Fruit fly (Drosophila melanogaster) whole organism, embryonic: ENCODE data around the gene CG10802.

ENCODE experiments used
- Atf-2 ChIP-seq: fragments of 200-800 bp; sonication (Bioruptor generic); optimal IDR thresholded peaks from 2 replicates; lab custom pipeline; 2016; ENCODE audit warnings: missing biosample characterization, missing genetic modification characterization
- Atf6 ChIP-seq: fragments of 200-800 bp; sonication (Bioruptor generic); IDR thresholded peaks from 2 replicates; pipeline ENCODE4 v1.3.6; 2022; ENCODE audit warnings: missing biosample characterization, missing genetic modification characterization
- Bdp1 ChIP-seq: fragments of 200-800 bp; sonication (Bioruptor generic); optimal IDR thresholded peaks from 3 replicates; lab custom pipeline; 2016; ENCODE audit warnings: missing biosample characterization, missing genetic modification characterization
- CG10267 ChIP-seq: fragments of 200-800 bp; sonication (Bioruptor generic); optimal IDR thresholded peaks from 2 replicates; lab custom pipeline; 2018; ENCODE audit warnings: missing biosample characterization, mild to moderate bottlenecking, missing genetic modification characterization, moderate library complexity
- CG10321 ChIP-seq: fragments of 200-800 bp; sonication (Bioruptor generic); IDR thresholded peaks from 2 replicates; pipeline ENCODE4 v1.3.6; 2022; ENCODE audit warnings: missing biosample characterization, missing genetic modification characterization
- CG10654 ChIP-seq: fragments of 200-800 bp; sonication (Bioruptor generic); optimal IDR thresholded peaks from 2 replicates; lab custom pipeline; 2016; ENCODE audit warnings: missing biosample characterization, missing genetic modification characterization
- CG11093 ChIP-seq: fragments of 200-800 bp; sonication (Bioruptor generic); IDR thresholded peaks from 3 replicates; pipeline ENCODE4 v1.3.6; 2022; ENCODE audit warnings: missing biosample characterization, missing genetic modification characterization
- CG11560 ChIP-seq: fragments of 200-800 bp; sonication (Bioruptor generic); IDR thresholded peaks from 3 replicates; pipeline ENCODE4 v1.3.6; 2022; ENCODE audit warnings: missing biosample characterization, missing genetic modification characterization
- CG12071 ChIP-seq: fragments of 200-800 bp; sonication (Bioruptor generic); optimal IDR thresholded peaks from 3 replicates; lab custom pipeline; 2018; ENCODE audit warnings: missing biosample characterization, mild to moderate bottlenecking, missing genetic modification characterization
- CG12659 ChIP-seq: fragments of 200-800 bp; sonication (Bioruptor generic); optimal IDR thresholded peaks from 3 replicates; lab custom pipeline; 2017; ENCODE audit warnings: mild to moderate bottlenecking, missing biosample characterization, missing genetic modification reagents, missing genetic modification characterization
- CG13296 ChIP-seq: fragments of 200-800 bp; sonication (Bioruptor generic); optimal IDR thresholded peaks from 3 replicates; lab custom pipeline; 2018; ENCODE audit warnings: missing biosample characterization, mild to moderate bottlenecking, missing genetic modification characterization
- CG13624 ChIP-seq: fragments of 200-800 bp; sonication (Bioruptor generic); optimal IDR thresholded peaks from 2 replicates; lab custom pipeline; 2016; ENCODE audit warnings: missing biosample characterization, missing genetic modification characterization
- CG14860 ChIP-seq: fragments of 200-800 bp; sonication (Bioruptor generic); IDR thresholded peaks from 3 replicates; pipeline ENCODE4 v1.3.6; 2022; ENCODE audit warnings: missing biosample characterization, missing genetic modification characterization; ENCODE audit not compliant: partially characterized antibody
- CG15514 ChIP-seq: fragments of 200-800 bp; sonication (Bioruptor generic); optimal IDR thresholded peaks from 3 replicates; lab custom pipeline; 2017; ENCODE audit warnings: missing biosample characterization, missing genetic modification characterization, mild to moderate bottlenecking, moderate library complexity, missing genetic modification reagents
- CG1603 ChIP-seq: fragments of 200-800 bp; sonication (Bioruptor generic); optimal IDR thresholded peaks from 2 replicates; lab custom pipeline; 2019; ENCODE audit warnings: missing biosample characterization, mild to moderate bottlenecking, missing genetic modification characterization, moderate library complexity
- CG31224 ChIP-seq: fragments of 200-800 bp; sonication (Bioruptor generic); IDR thresholded peaks from 2 replicates; pipeline ENCODE4 v1.3.6; 2022; ENCODE audit warnings: missing biosample characterization, missing genetic modification characterization
- CG3163 ChIP-seq: fragments of 200-800 bp; sonication (Bioruptor generic); optimal IDR thresholded peaks from 3 replicates; lab custom pipeline; 2016; ENCODE audit warnings: missing biosample characterization, missing genetic modification characterization
- CG34422 ChIP-seq: fragments of 200-800 bp; sonication (Bioruptor generic); IDR thresholded peaks from 3 replicates; pipeline ENCODE4 v1.3.6; 2022; ENCODE audit warnings: missing biosample characterization, missing genetic modification characterization
- CG3726 ChIP-seq: fragments of 200-800 bp; sonication (Bioruptor generic); IDR thresholded peaks from 3 replicates; pipeline ENCODE4, ENCODE4 v1.3.6; 2022; ENCODE audit warnings: missing biosample characterization, missing genetic modification characterization
- CG4854 ChIP-seq: fragments of 200-800 bp; sonication (Bioruptor generic); optimal IDR thresholded peaks from 2 replicates; lab custom pipeline; 2016; ENCODE audit warnings: missing biosample characterization, missing genetic modification characterization, inconsistent platforms
- CG5180 ChIP-seq: fragments of 200-800 bp; sonication (Bioruptor generic); optimal IDR thresholded peaks from 3 replicates; lab custom pipeline; 2017; ENCODE audit warnings: missing biosample characterization, missing genetic modification characterization, mild to moderate bottlenecking, moderate library complexity, missing genetic modification reagents
- CG6689 ChIP-seq: fragments of 200-800 bp; sonication (Bioruptor generic); IDR thresholded peaks from 2 replicates; pipeline ENCODE4 v1.3.6; 2022; ENCODE audit warnings: missing biosample characterization, missing genetic modification characterization
- CG6791 ChIP-seq: fragments of 200-800 bp; sonication (Bioruptor generic); IDR thresholded peaks from 3 replicates; pipeline ENCODE4 v1.3.6; 2022; ENCODE audit warnings: missing biosample characterization, missing genetic modification characterization; ENCODE audit not compliant: partially characterized antibody
- CG8924 ChIP-seq: fragments of 200-800 bp; optimal IDR thresholded peaks from 3 replicates; lab custom pipeline; 2019; ENCODE audit warnings: missing biosample characterization, mild to moderate bottlenecking, missing genetic modification characterization, moderate library complexity
- Drgx ChIP-seq: fragments of 200-800 bp; sonication (Bioruptor generic); IDR thresholded peaks from 2 replicates; pipeline ENCODE4 v1.3.6; 2022; ENCODE audit warnings: missing biosample characterization, missing genetic modification characterization
- Ets65A ChIP-seq: fragments of 200-800 bp; sonication (Bioruptor generic); peaks from one replicate; lab custom pipeline; 2016; ENCODE audit warnings: missing biosample characterization, missing genetic modification characterization
- Gug ChIP-seq: fragments of 200-800 bp; sonication (Bioruptor generic); IDR thresholded peaks from 4 replicates; pipeline ENCODE4 v1.3.6; 2022; ENCODE audit warnings: missing biosample characterization, missing genetic modification characterization
- Hey ChIP-seq: fragments of 200-800 bp; sonication (Bioruptor generic); optimal IDR thresholded peaks from 3 replicates; lab custom pipeline; 2018; ENCODE audit warnings: missing biosample characterization, mild to moderate bottlenecking, missing genetic modification characterization
- Lpt ChIP-seq: fragments of >200 bp; optimal IDR thresholded peaks from 2 replicates; lab custom pipeline; 2018; ENCODE audit warnings: missing biosample characterization, missing genetic modification characterization
- Med ChIP-seq: fragments of 200-800 bp; sonication (Bioruptor generic); peaks from one replicate; lab custom pipeline; 2016; ENCODE audit warnings: missing biosample characterization, missing genetic modification characterization, mild to moderate bottlenecking, inconsistent platforms, moderate library complexity
- Mes4 ChIP-seq: fragments of 200-800 bp; sonication (Bioruptor generic); optimal IDR thresholded peaks from 2 replicates; lab custom pipeline; 2016; ENCODE audit warnings: missing biosample characterization, missing genetic modification characterization
- Oaz ChIP-seq: fragments of 200-800 bp; sonication (Bioruptor generic); IDR thresholded peaks from 2 replicates; pipeline ENCODE4 v1.3.6; 2022; ENCODE audit warnings: missing biosample characterization, missing genetic modification characterization
- Poxn ChIP-seq: fragments of 200-800 bp; sonication (Bioruptor generic); IDR thresholded peaks from 2 replicates; pipeline ENCODE4 v1.3.6; 2022; ENCODE audit warnings: missing biosample characterization, missing genetic modification characterization
- Spps ChIP-seq: fragments of 200-800 bp; sonication (Bioruptor generic); optimal IDR thresholded peaks from 2 replicates; lab custom pipeline; 2018; ENCODE audit warnings: missing biosample characterization, mild to moderate bottlenecking, missing genetic modification characterization
- ara ChIP-seq: fragments of 200-800 bp; sonication (Bioruptor generic); IDR thresholded peaks from 2 replicates; pipeline ENCODE4 v1.3.6; 2022; ENCODE audit warnings: missing biosample characterization, missing genetic modification characterization
- ash1 ChIP-seq: fragments of 200-800 bp; sonication (Bioruptor generic); optimal IDR thresholded peaks from 2 replicates; lab custom pipeline; 2018; ENCODE audit warnings: missing biosample characterization, mild to moderate bottlenecking, missing genetic modification characterization
- ci ChIP-seq: fragments of 200-800 bp; sonication (Bioruptor generic); IDR thresholded peaks from 3 replicates; pipeline ENCODE4 v1.3.6; 2022; ENCODE audit warnings: missing biosample characterization, missing genetic modification characterization
- ems ChIP-seq: fragments of 200-800 bp; sonication (Bioruptor generic); optimal IDR thresholded peaks from 3 replicates; lab custom pipeline; 2016; ENCODE audit warnings: missing biosample characterization, missing genetic modification characterization
- ewg ChIP-seq: fragments of 200-800 bp; sonication (Bioruptor generic); optimal IDR thresholded peaks from 3 replicates; lab custom pipeline; 2017; ENCODE audit warnings: mild to moderate bottlenecking, missing biosample characterization, missing genetic modification reagents, missing genetic modification characterization
- fu2 ChIP-seq: fragments of 200-800 bp; sonication (Bioruptor generic); optimal IDR thresholded peaks from 2 replicates; lab custom pipeline; 2016; ENCODE audit warnings: missing biosample characterization, missing genetic modification characterization
- gcm ChIP-seq: fragments of 200-800 bp; sonication (Bioruptor generic); optimal IDR thresholded peaks from 2 replicates; lab custom pipeline; 2019; ENCODE audit warnings: missing biosample characterization, mild to moderate bottlenecking, missing genetic modification characterization, moderate library complexity
- inv ChIP-seq: fragments of 200-800 bp; sonication (Bioruptor generic); IDR thresholded peaks from 2 replicates; pipeline ENCODE4 v1.3.6; 2022; ENCODE audit warnings: missing biosample characterization, missing genetic modification characterization; ENCODE audit not compliant: partially characterized antibody
- kni ChIP-seq: fragments of 200-800 bp; sonication (Bioruptor generic); optimal IDR thresholded peaks from 3 replicates; lab custom pipeline; 2017; ENCODE audit warnings: mild to moderate bottlenecking, missing biosample characterization, missing genetic modification reagents, missing genetic modification characterization
- nom ChIP-seq: fragments of 200-800 bp; sonication (Bioruptor generic); optimal IDR thresholded peaks from 2 replicates; lab custom pipeline; 2017; ENCODE audit warnings: missing biosample characterization, missing genetic modification characterization, mild to moderate bottlenecking, moderate library complexity, missing genetic modification reagents
- oc ChIP-seq: fragments of 200-800 bp; sonication (Bioruptor generic); optimal IDR thresholded peaks from 2 replicates; lab custom pipeline; 2018; ENCODE audit warnings: missing biosample characterization, mild to moderate bottlenecking, missing genetic modification characterization, moderate library complexity
- stc ChIP-seq: fragments of 200-800 bp; sonication (Bioruptor generic); IDR thresholded peaks from 2 replicates; pipeline ENCODE4 v1.3.6; 2022; ENCODE audit warnings: missing biosample characterization, missing genetic modification characterization
- stwl ChIP-seq: fragments of 200-800 bp; sonication (Bioruptor generic); optimal IDR thresholded peaks from 3 replicates; lab custom pipeline; 2018; ENCODE audit warnings: missing biosample characterization, mild to moderate bottlenecking, missing genetic modification characterization, moderate library complexity
- unpg ChIP-seq: fragments of 200-800 bp; sonication (Bioruptor generic); optimal IDR thresholded peaks from 3 replicates; lab custom pipeline; 2018; ENCODE audit warnings: missing biosample characterization, mild to moderate bottlenecking, missing genetic modification characterization, moderate library complexity

Gene CG10802

dm6 chrX:3482119-3483014, at the start of gene CG10802, which contains the start of gene CG10804 (continued):
- no peak for TF ChIP-seq CG12071 (GFP tag; lab: Kevin White, UChicago)
- peak; percentile 71 for TF ChIP-seq Bdp1
- peak; percentile 79 for TF ChIP-seq ewg (GFP tag; lab: Kevin White, UChicago)
- peak; percentile 53; the same call in 1 of the 2 replicates for TF ChIP-seq Poxn (GFP tag; lab: Robert Waterston, UW)
- 0 out of 2 replicates have a peak, but pooled peaks have one; percentile 9 for TF ChIP-seq CG10321
- peak; percentile 99 for TF ChIP-seq CG15514 (GFP tag; lab: Kevin White, UChicago)
- TF ChIP-seq CG3163 (GFP tag; lab: Kevin White, UChicago) = peak; percentile 58
- peak; percentile 83 for TF ChIP-seq ems (GFP tag; lab: Kevin White, UChicago)
- peak; percentile 63 for TF ChIP-seq CG8924 (tag; lab: Kevin White, UChicago)
- TF ChIP-seq CG31224 = peak; percentile 71
- no peak for TF ChIP-seq CG5180 (GFP tag; lab: Kevin White, UChicago)
- no peak for TF ChIP-seq Lpt
- peak; percentile 42 for TF ChIP-seq Drgx (GFP tag; lab: Robert Waterston, UW)
- peak; percentile 77 for TF ChIP-seq stwl (tag; lab: Kevin White, UChicago)
- TF ChIP-seq fu2 (GFP tag; lab: Kevin White, UChicago) = peak; percentile 74
- peak; percentile 57; the same call in 2 of the 3 replicates for TF ChIP-seq CG14860 (GFP tag; lab: Robert Waterston, UW)
- no peak for TF ChIP-seq oc (tag; lab: Kevin White, UChicago)
- TF ChIP-seq CG10267 (tag; lab: Kevin White, UChicago) = peak; percentile 67
- no peak for TF ChIP-seq gcm (GFP tag; lab: Kevin White, UChicago)
- TF ChIP-seq Oaz (GFP tag; lab: Robert Waterston, UW) = peak; percentile 68
- peak; percentile 84 for TF ChIP-seq CG13624
- TF ChIP-seq Hey = no peak
- TF ChIP-seq ara (GFP tag; lab: Robert Waterston, UW) = peak; percentile 85
- TF ChIP-seq Mes4 (GFP tag; lab: Kevin White, UChicago) = peak; percentile 66
- TF ChIP-seq Atf6 (GFP tag; lab: Robert Waterston, UW) = peak; percentile 81
- peak; percentile 75 for TF ChIP-seq Atf-2 (GFP tag; lab: Kevin White, UChicago)
- peak; percentile 68; the same call in 2 of the 3 replicates for TF ChIP-seq CG11560 (tag; lab: Robert Waterston, UW)
- peak; percentile 55 for TF ChIP-seq ci (GFP tag; lab: Robert Waterston, UW)
- TF ChIP-seq CG12659 = peak; percentile 82
- peak; percentile 46 for TF ChIP-seq CG13296 (GFP tag; lab: Kevin White, UChicago)
- peak; percentile 50 for TF ChIP-seq CG4854 (GFP tag; lab: Kevin White, UChicago)
- no peak for TF ChIP-seq CG6791 (GFP tag; lab: Robert Waterston, UW)
- peak; percentile 98 for TF ChIP-seq Ets65A (GFP tag; lab: Kevin White, UChicago)
- TF ChIP-seq CG34422 (GFP tag; lab: Robert Waterston, UW) = peak; percentile 86
- peak; percentile 67 for TF ChIP-seq inv (GFP tag; lab: Robert Waterston, UW)
- TF ChIP-seq ash1 = no peak
- 0 out of 3 replicates have a peak, but pooled peaks have one; percentile 64 for TF ChIP-seq CG3726 (GFP tag; lab: Robert Waterston, UW)
- peak; percentile 36 for TF ChIP-seq Spps (tag; lab: Kevin White, UChicago)
- peak; percentile 70 for TF ChIP-seq unpg
- no peak for TF ChIP-seq kni (GFP tag; lab: Kevin White, UChicago)
- no peak for TF ChIP-seq nom
- peak; percentile 65 for TF ChIP-seq CG10654 (GFP tag; lab: Kevin White, UChicago)
- peak; percentile 97 for TF ChIP-seq Med (GFP tag; lab: Kevin White, UChicago)
- TF ChIP-seq CG1603 (tag; lab: Kevin White, UChicago) = peak; percentile 77
- peak; percentile 80 for TF ChIP-seq CG11093 (GFP tag; lab: Robert Waterston, UW)
- peak; percentile 87 for TF ChIP-seq CG6689 (GFP tag; lab: Robert Waterston, UW)
- peak; percentile 86 for TF ChIP-seq stc
- TF ChIP-seq Gug (GFP tag; lab: Robert Waterston, UW) = peak; percentile 83
